Worm (Caenorhabditis elegans) whole organism, early embryonic: Measurements from ENCODE around the gene str-255.

Experiments
- B0310.2 ChIP-seq: sonication (generic microtip); optimal IDR thresholded peaks from 2 replicates; lab custom pipeline; 2016; ENCODE audit warnings: mild to moderate bottlenecking, missing genetic modification characterization, missing compliant biosample characterization
- F13C5.2 ChIP-seq: sonication (generic microtip); optimal IDR thresholded peaks from 2 replicates; lab custom pipeline; 2017; ENCODE audit warnings: mild to moderate bottlenecking, missing genetic modification characterization, inconsistent platforms, missing compliant biosample characterization
- aly-1 ChIP-seq: sonication (generic microtip); optimal IDR thresholded peaks from 2 replicates; lab custom pipeline; 2016; ENCODE audit warnings: missing genetic modification characterization, missing compliant biosample characterization
- ama-1 ChIP-seq: fragments of 150-350 bp; optimal IDR thresholded peaks from 2 replicates; lab custom pipeline; 2014
- ceh-13 ChIP-seq: fragments of 200-800 bp; sonication (Bioruptor generic); optimal IDR thresholded peaks from 2 replicates; lab custom pipeline; 2018; ENCODE audit warnings: mild to moderate bottlenecking, missing genetic modification characterization, missing compliant biosample characterization
- ceh-36 ChIP-seq: sonication (generic microtip); optimal IDR thresholded peaks from 2 replicates; lab custom pipeline; 2016; ENCODE audit warnings: missing genetic modification characterization, inconsistent platforms, missing compliant biosample characterization
- ets-7 ChIP-seq: sonication (generic microtip); optimal IDR thresholded peaks from 2 replicates; lab custom pipeline; 2016; ENCODE audit warnings: missing genotype, missing genetic modification characterization, missing compliant biosample characterization
- flt-1 ChIP-seq: fragments of 200-800 bp; sonication (Bioruptor generic); IDR thresholded peaks from 2 replicates; pipeline ENCODE4 v1.3.6; 2022; ENCODE audit warnings: missing genetic modification characterization, missing compliant biosample characterization
- hmbx-1 ChIP-seq: sonication (generic microtip); optimal IDR thresholded peaks from 2 replicates; lab custom pipeline; 2016; ENCODE audit warnings: mild to moderate bottlenecking, missing genetic modification characterization, missing compliant biosample characterization
- hmg-4 ChIP-seq: fragments of 200-800 bp; sonication (Bioruptor generic); optimal IDR thresholded peaks from 2 replicates; lab custom pipeline; 2018; ENCODE audit warnings: mild to moderate bottlenecking, missing genetic modification characterization, missing compliant biosample characterization
- hnd-1 ChIP-seq: sonication (generic microtip); optimal IDR thresholded peaks from 2 replicates; lab custom pipeline; 2016; ENCODE audit warnings: missing genetic modification characterization, missing compliant biosample characterization
- pes-1 ChIP-seq: fragments of 200-800 bp; sonication (Bioruptor generic); IDR thresholded peaks from 2 replicates; pipeline ENCODE4 v1.3.6; 2022; ENCODE audit warnings: missing genetic modification reagents, missing genetic modification characterization, missing compliant biosample characterization
- scrt-1 ChIP-seq: fragments of 200-800 bp; sonication (Bioruptor generic); IDR thresholded peaks from 2 replicates; pipeline ENCODE4 v1.3.6; 2022; ENCODE audit warnings: missing genetic modification characterization, missing compliant biosample characterization
- sea-1 ChIP-seq: fragments of 200-800 bp; sonication (Bioruptor generic); conservative IDR thresholded peaks from 2 replicates; pipeline ENCODE4 v1.3.6; 2022; ENCODE audit warnings: missing genetic modification characterization, missing compliant biosample characterization
- tbx-11 ChIP-seq: fragments of 200-800 bp; sonication (Bioruptor generic); IDR thresholded peaks from 2 replicates; pipeline ENCODE4 v1.3.6; 2022; ENCODE audit warnings: missing genetic modification characterization, missing compliant biosample characterization
- tbx-37 ChIP-seq: fragments of 200-800 bp; sonication (Bioruptor generic); conservative IDR thresholded peaks from 2 replicates; pipeline ENCODE4 v1.3.6; 2022; ENCODE audit warnings: missing genetic modification reagents, missing genetic modification characterization, missing compliant biosample characterization
- tra-4 ChIP-seq: sonication (generic microtip); optimal IDR thresholded peaks from 2 replicates; lab custom pipeline; 2017; ENCODE audit warnings: missing genetic modification characterization, missing compliant biosample characterization

Gene str-255

ce11 chrV:2139918-2140317, 23.7 kb downstream of the str-255 start, which contains the start of gene F22F7.7:
F22F7.7 (minus strand) TSS chrV:2140042.
- no peak for TF ChIP-seq sea-1 (GFP tag; lab: Robert Waterston, UW)
- no peak for TF ChIP-seq tra-4 (tag; lab: Kevin White, UChicago)
- TF ChIP-seq pes-1 (GFP tag; lab: Robert Waterston, UW), result no peak
- no peak for TF ChIP-seq tbx-11
- no peak for TF ChIP-seq ceh-36
- no peak for TF ChIP-seq aly-1 (tag; lab: Kevin White, UChicago)
- no peak for TF ChIP-seq ama-1 (lab: Kevin White, UChicago)
- no peak for TF ChIP-seq hnd-1
- TF ChIP-seq ceh-13 (GFP tag; lab: Kevin White, UChicago), result no peak
- no peak for TF ChIP-seq tbx-37 (GFP tag; lab: Robert Waterston, UW)
- no peak for TF ChIP-seq F13C5.2 (tag; lab: Kevin White, UChicago)
- no peak for TF ChIP-seq flt-1 (GFP tag; lab: Robert Waterston, UW)
- TF ChIP-seq hmbx-1 (tag; lab: Kevin White, UChicago), result no peak
- TF ChIP-seq scrt-1 (GFP tag; lab: Robert Waterston, UW), result no peak
- TF ChIP-seq B0310.2 (tag; lab: Kevin White, UChicago), result no peak

ce11 chrV:2138287-2138686, 25.3 kb downstream of the str-255 start:
- TF ChIP-seq sea-1 (GFP tag; lab: Robert Waterston, UW) (no peak), ceh-13 (GFP tag; lab: Kevin White, UChicago) (no peak), tbx-37 (GFP tag; lab: Robert Waterston, UW) (no peak), scrt-1 (GFP tag; lab: Robert Waterston, UW) (no peak), B0310.2 (tag; lab: Kevin White, UChicago) (no peak), F13C5.2 (tag; lab: Kevin White, UChicago) (no peak), hmg-4 (no peak), tbx-11 (no peak), aly-1 (tag; lab: Kevin White, UChicago) (no peak), ets-7 (tag; lab: Kevin White, UChicago) (no peak), hnd-1 (no peak), ama-1 (lab: Kevin White, UChicago) (no peak), tra-4 (tag; lab: Kevin White, UChicago) (no peak), ceh-36 (no peak), hmbx-1 (tag; lab: Kevin White, UChicago) (no peak), flt-1 (GFP tag; lab: Robert Waterston, UW) (no peak), pes-1 (GFP tag; lab: Robert Waterston, UW) (no peak)

- no peak for TF ChIP-seq tbx-37 (GFP tag; lab: Robert Waterston, UW)
- TF ChIP-seq ceh-36, result no peak
- TF ChIP-seq ets-7 (tag; lab: Kevin White, UChicago), result no peak
- no peak for TF ChIP-seq hnd-1
- TF ChIP-seq aly-1 (tag; lab: Kevin White, UChicago), result no peak
- no peak for TF ChIP-seq ceh-13 (GFP tag; lab: Kevin White, UChicago)
- no peak for TF ChIP-seq hmg-4
- no peak for TF ChIP-seq pes-1 (GFP tag; lab: Robert Waterston, UW)
- no peak for TF ChIP-seq F13C5.2 (tag; lab: Kevin White, UChicago)
- no peak for TF ChIP-seq hmbx-1 (tag; lab: Kevin White, UChicago)
Observed at ce11 chrV:2137010-2137409, 26.6 kb downstream of the str-255 start.

ce11 chrV:2135323-2135722, 28.3 kb downstream of the str-255 start:
- TF ChIP-seq pes-1 (GFP tag; lab: Robert Waterston, UW), result no peak
- no peak for TF ChIP-seq ceh-13 (GFP tag; lab: Kevin White, UChicago)
- no peak for TF ChIP-seq ceh-36
- TF ChIP-seq hmg-4, result no peak
- TF ChIP-seq flt-1 (GFP tag; lab: Robert Waterston, UW), result no peak
- TF ChIP-seq hnd-1, result no peak
- no peak for TF ChIP-seq sea-1 (GFP tag; lab: Robert Waterston, UW)
- TF ChIP-seq hmbx-1 (tag; lab: Kevin White, UChicago), result no peak
- TF ChIP-seq ama-1 (lab: Kevin White, UChicago), result no peak
- TF ChIP-seq scrt-1 (GFP tag; lab: Robert Waterston, UW), result no peak

DNA sequence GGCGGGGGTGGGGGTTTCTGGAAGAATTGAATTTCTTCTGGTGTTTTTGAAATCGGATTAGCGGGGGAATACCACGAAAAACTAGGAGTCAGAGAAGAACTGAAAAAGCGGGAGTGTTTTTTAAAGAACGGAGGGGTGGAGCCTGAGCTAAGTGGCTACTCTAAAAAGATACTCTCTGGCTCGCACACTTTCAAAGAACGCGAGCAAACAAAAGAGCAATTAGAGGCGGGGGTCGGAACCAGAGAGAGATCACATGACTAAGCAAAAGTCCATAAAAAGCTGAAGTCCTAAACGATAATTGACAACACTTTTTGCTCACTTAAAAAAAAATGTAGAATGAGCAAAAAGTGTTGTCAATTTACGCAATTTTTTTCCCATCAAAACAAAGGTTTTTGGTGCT, 29.3 kb downstream of the str-255 start:
- TF ChIP-seq tra-4 (tag; lab: Kevin White, UChicago) (no peak), tbx-11 (no peak), hmbx-1 (tag; lab: Kevin White, UChicago) (no peak), flt-1 (GFP tag; lab: Robert Waterston, UW) (no peak), ets-7 (tag; lab: Kevin White, UChicago) (no peak), sea-1 (GFP tag; lab: Robert Waterston, UW) (no peak), ama-1 (lab: Kevin White, UChicago) (no peak), ceh-36 (no peak)

ce11 chrV:2133512-2133911, 30.1 kb downstream of the str-255 start:
- TF ChIP-seq tbx-11 (no peak), ceh-13 (GFP tag; lab: Kevin White, UChicago) (no peak), hnd-1 (no peak), tbx-37 (GFP tag; lab: Robert Waterston, UW) (no peak), sea-1 (GFP tag; lab: Robert Waterston, UW) (no peak), pes-1 (GFP tag; lab: Robert Waterston, UW) (0 out of 2 replicates have a peak, but pooled peaks have one; percentile 34)

ce11 chrV:2132675-2133074, 31.0 kb downstream of the str-255 start:
- TF ChIP-seq F13C5.2 (tag; lab: Kevin White, UChicago), result no peak
- TF ChIP-seq pes-1 (GFP tag; lab: Robert Waterston, UW), result no peak
- no peak for TF ChIP-seq ceh-36
- no peak for TF ChIP-seq scrt-1 (GFP tag; lab: Robert Waterston, UW)
- no peak for TF ChIP-seq ets-7 (tag; lab: Kevin White, UChicago)
- TF ChIP-seq B0310.2 (tag; lab: Kevin White, UChicago), result no peak
- no peak for TF ChIP-seq tra-4 (tag; lab: Kevin White, UChicago)
- no peak for TF ChIP-seq ama-1 (lab: Kevin White, UChicago)
- TF ChIP-seq hmbx-1 (tag; lab: Kevin White, UChicago), result no peak
- TF ChIP-seq hmg-4, result no peak
- no peak for TF ChIP-seq tbx-37 (GFP tag; lab: Robert Waterston, UW)
- no peak for TF ChIP-seq sea-1 (GFP tag; lab: Robert Waterston, UW)
- no peak for TF ChIP-seq hnd-1
- TF ChIP-seq aly-1 (tag; lab: Kevin White, UChicago), result no peak
